Worm (Caenorhabditis elegans) whole organism, L3 larva: ENCODE data around the gene D2063.1.
"Not testable (repeated sequence)": the region's sequence is repeated elsewhere in the genome, so short reads cannot be mapped to it uniquely, and the experiment has no call there.

ENCODE experiments used
- aly-2 ChIP-seq: fragments of 150-350 bp; optimal IDR thresholded peaks from 2 replicates; lab custom pipeline; 2014; ENCODE audit warnings: missing biosample characterization, missing genetic modification characterization
- ama-1 ChIP-seq: fragments of 150-350 bp; optimal IDR thresholded peaks from 2 replicates; lab custom pipeline; 2018
- ceh-16 ChIP-seq: sonication (generic microtip); optimal IDR thresholded peaks from 2 replicates; lab custom pipeline; 2017; ENCODE audit warnings: missing biosample characterization, missing genetic modification characterization
- ceh-9 ChIP-seq: sonication (generic microtip); optimal IDR thresholded peaks from 2 replicates; lab custom pipeline; 2018; ENCODE audit warnings: missing biosample characterization, missing genetic modification characterization
- egl-27 ChIP-seq: sonication (generic microtip); optimal IDR thresholded peaks from 4 replicates; lab custom pipeline; 2017; ENCODE audit warnings: missing biosample characterization, missing genetic modification reagents, missing genetic modification characterization
- egl-5 ChIP-seq: fragments of 150-350 bp; optimal IDR thresholded peaks from 2 replicates; lab custom pipeline; 2017; ENCODE audit warnings: missing biosample characterization, missing genetic modification reagents, missing genetic modification characterization, inconsistent platforms
- elt-1 ChIP-seq: fragments of 150-350 bp; optimal IDR thresholded peaks from 2 replicates; lab custom pipeline; 2014; ENCODE audit warnings: missing biosample characterization, missing genetic modification characterization
- elt-2 ChIP-seq: sonication (generic microtip); optimal IDR thresholded peaks from 2 replicates; lab custom pipeline; 2016; ENCODE audit warnings: missing genetic modification reagents, mild to moderate bottlenecking, missing genetic modification characterization, missing compliant biosample characterization
- elt-3 ChIP-seq, 3 experiments: fragments of 150-350 bp in 1 of 3; sonication (generic microtip) in 2 of 3; optimal IDR thresholded peaks; 2 replicates in 2 of 3; 4 replicates in 1 of 3; lab custom pipeline; 2014 to 2017; ENCODE audit warnings: missing biosample characterization in 3 of 3, missing genetic modification characterization in 3 of 3
- eor-1 ChIP-seq, 2 experiments: fragments of 150-350 bp; optimal IDR thresholded peaks; 2 replicates each; lab custom pipeline; 2014 to 2018; ENCODE audit warnings: missing biosample characterization in 2 of 2, missing genetic modification characterization in 2 of 2
- fos-1 ChIP-seq: fragments of 150-350 bp; optimal IDR thresholded peaks from 2 replicates; lab custom pipeline; 2014; ENCODE audit warnings: missing biosample characterization, missing genetic modification characterization
- jun-1 ChIP-seq: fragments of 150-350 bp; optimal IDR thresholded peaks from 2 replicates; lab custom pipeline; 2014; ENCODE audit warnings: missing biosample characterization, missing genetic modification reagents, missing genetic modification characterization
- lin-15B ChIP-seq: fragments of 150-350 bp; optimal IDR thresholded peaks from 2 replicates; lab custom pipeline; 2014; ENCODE audit warnings: missing biosample characterization, missing genetic modification characterization
- lin-39 ChIP-seq: fragments of 150-350 bp; optimal IDR thresholded peaks from 2 replicates; lab custom pipeline; 2018; ENCODE audit warnings: missing biosample characterization, missing genetic modification reagents, missing genetic modification characterization
- mdl-1 ChIP-seq: fragments of 150-350 bp; optimal IDR thresholded peaks from 2 replicates; lab custom pipeline; 2014; ENCODE audit warnings: missing biosample characterization, missing genetic modification characterization
- nhr-11 ChIP-seq: fragments of 150-350 bp; optimal IDR thresholded peaks from 2 replicates; lab custom pipeline; 2014; ENCODE audit warnings: missing biosample characterization, missing genetic modification characterization
- nhr-23 ChIP-seq: fragments of 150-350 bp; optimal IDR thresholded peaks from 2 replicates; lab custom pipeline; 2014; ENCODE audit warnings: missing biosample characterization, missing genetic modification reagents, missing genetic modification characterization
- nhr-28 ChIP-seq: fragments of 150-350 bp; optimal IDR thresholded peaks from 2 replicates; lab custom pipeline; 2014; ENCODE audit warnings: missing biosample characterization, missing genetic modification characterization
- nhr-43 ChIP-seq: sonication (generic microtip); optimal IDR thresholded peaks from 2 replicates; lab custom pipeline; 2016; ENCODE audit warnings: mild to moderate bottlenecking, missing genetic modification characterization, missing compliant biosample characterization; ENCODE audit not compliant: poor library complexity, severe bottlenecking
- nhr-67 ChIP-seq: fragments of 150-350 bp; optimal IDR thresholded peaks from 2 replicates; lab custom pipeline; 2014; ENCODE audit warnings: missing biosample characterization, missing genetic modification characterization
- nhr-76 ChIP-seq: fragments of 150-350 bp; sonication (generic microtip); optimal IDR thresholded peaks from 5 replicates; lab custom pipeline; 2014; ENCODE audit warnings: missing biosample characterization, missing genetic modification characterization
- nhr-77 ChIP-seq: fragments of 150-350 bp; optimal IDR thresholded peaks from 2 replicates; lab custom pipeline; 2014; ENCODE audit warnings: missing biosample characterization, missing genetic modification characterization
- pqm-1 ChIP-seq: fragments of 150-350 bp; optimal IDR thresholded peaks from 2 replicates; lab custom pipeline; 2017; ENCODE audit warnings: missing biosample characterization, missing genetic modification characterization, inconsistent platforms
- skn-1 ChIP-seq: fragments of 150-350 bp; optimal IDR thresholded peaks from 2 replicates; lab custom pipeline; 2014; ENCODE audit warnings: missing biosample characterization, missing genetic modification characterization
- unc-39 ChIP-seq: sonication (generic microtip); optimal IDR thresholded peaks from 4 replicates; lab custom pipeline; 2017; ENCODE audit warnings: missing biosample characterization, missing genetic modification characterization
- zag-1 ChIP-seq: fragments of 150-350 bp; optimal IDR thresholded peaks from 2 replicates; lab custom pipeline; 2014; ENCODE audit warnings: missing biosample characterization, missing genetic modification characterization
- ztf-4 ChIP-seq: fragments of 150-350 bp; optimal IDR thresholded peaks from 2 replicates; lab custom pipeline; 2014; ENCODE audit warnings: missing biosample characterization, missing genetic modification characterization

The D2063.1 gene

DNA sequence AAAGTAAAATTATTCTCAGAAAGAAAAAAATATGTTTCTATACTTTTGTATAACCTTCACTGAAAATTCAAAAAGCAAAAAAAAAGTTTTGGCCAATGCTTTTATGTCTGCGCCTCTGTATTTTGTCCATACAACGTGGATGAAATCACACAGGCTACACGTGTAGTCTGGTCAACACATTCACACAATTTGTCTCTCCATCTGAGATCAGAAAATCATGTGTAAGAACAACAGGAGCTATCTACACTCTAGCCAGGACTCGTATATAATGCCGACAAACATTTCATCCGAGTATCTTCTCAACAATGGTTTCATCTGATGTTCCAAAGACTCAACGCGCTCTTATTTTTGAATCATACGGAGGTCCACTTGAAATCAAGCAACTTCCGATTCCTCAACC lies at the start of gene D2063.1:
Gene D2063.1, plus strand, starts transcription at position 281 of the 400 bp plus-strand sequence.
- TF ChIP-seq nhr-23 (no peak), nhr-11 (tag; lab: Kevin White, UChicago) (peak; percentile 51)

DNA sequence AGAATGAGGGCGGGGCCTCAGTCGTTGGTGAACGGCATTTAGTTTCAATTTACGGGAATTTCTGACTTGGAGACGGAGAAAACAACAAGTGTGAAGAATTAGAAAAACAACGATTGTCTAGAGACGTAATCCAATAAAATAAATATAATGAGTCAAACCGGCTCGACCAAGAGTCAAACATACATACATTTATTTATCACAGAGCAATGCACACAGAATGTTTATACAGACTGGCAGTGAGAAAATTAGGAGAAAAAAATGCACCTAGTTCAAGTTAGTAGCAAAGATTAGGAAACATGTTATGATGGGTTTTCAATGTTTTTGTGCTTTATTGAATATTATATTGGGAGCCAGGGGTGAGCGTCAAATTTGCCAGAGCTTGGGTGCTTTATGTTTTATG lies 48.2 kb upstream of the D2063.1 start, which contains the start of gene srt-20:
Gene srt-20, minus strand, starts transcription at position 101 of the 400 bp plus-strand sequence.
- TF ChIP-seq zag-1; ceh-16; skn-1 (tag; lab: Kevin White, UChicago): not testable (repeated sequence)

ce11 chrV:4281699-4282098 lies 45.2 kb upstream of the D2063.1 start, which contains the start of gene srt-37:
TSS of gene srt-37 (minus strand) at chrV:4281799.
- TF ChIP-seq nhr-67, elt-1, unc-39 (tag; lab: Kevin White, UChicago): not testable (repeated sequence)
- TF ChIP-seq, all 47 proteins: peak for 0; not testable (repeated sequence) for 47

DNA sequence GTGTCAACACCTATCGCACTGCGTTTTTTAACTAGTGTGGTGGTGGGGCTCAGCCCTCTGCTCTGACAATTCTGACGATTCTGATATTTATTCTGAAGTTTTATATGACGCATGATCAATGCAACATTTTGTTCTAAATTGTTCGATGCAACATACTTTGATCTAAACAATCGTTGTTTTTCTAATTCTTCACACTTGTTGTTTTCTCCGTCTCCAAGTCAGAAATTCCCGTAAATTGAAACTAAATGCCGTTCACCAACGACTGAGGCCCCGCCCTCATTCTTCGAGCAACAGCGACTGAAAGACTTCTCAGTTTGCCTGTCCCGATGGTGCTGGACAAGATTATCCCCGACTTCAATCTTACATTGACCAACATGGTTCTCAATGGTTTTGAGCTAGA lies 42.2 kb upstream of the D2063.1 start, which contains the start of gene srt-19:
Gene srt-19, plus strand, starts transcription at position 301 of the 400 bp plus-strand sequence.
- not testable (repeated sequence) for TF ChIP-seq pqm-1 (tag; lab: Kevin White, UChicago); egl-5; elt-3 (tag; optimal IDR thresholded peaks at IDR 0.05; lab: Kevin White, UChicago)

- TF ChIP-seq nhr-77 (tag; lab: Kevin White, UChicago); ztf-4 (tag; lab: Kevin White, UChicago); eor-1 (tag; optimal IDR thresholded peaks at IDR 0.05; lab: Kevin White, UChicago): not testable (repeated sequence)
These were observed 36.8 kb upstream of the D2063.1 start, which contains the start of gene srh-193 for ce11 chrV:4290093-4290492. TSS of gene srh-193 (minus strand) at chrV:4290193.

DNA sequence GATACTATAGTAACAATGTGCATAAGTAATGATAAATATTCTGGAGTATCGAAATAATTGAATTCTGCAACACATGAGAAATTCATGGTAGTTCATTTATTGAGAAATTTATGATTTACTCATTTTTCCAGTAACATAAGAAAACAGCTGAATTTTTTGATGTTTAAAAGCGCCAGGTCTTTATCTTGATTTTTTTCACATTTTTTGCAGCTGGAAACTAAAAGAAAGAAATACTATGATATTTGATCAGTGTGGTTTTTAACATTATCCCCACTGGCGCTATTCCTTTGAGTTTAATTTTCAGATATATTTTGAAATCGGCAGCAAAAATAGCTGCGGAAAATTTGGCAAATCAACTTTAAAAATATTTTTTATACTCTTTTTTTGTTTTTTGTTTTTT lies 33.5 kb upstream of the D2063.1 start, which contains the start of gene srh-194:
Gene srh-194, minus strand, starts transcription at position 101 of the 400 bp plus-strand sequence.
- not testable (repeated sequence) for TF ChIP-seq jun-1 (tag; lab: Kevin White, UChicago); unc-39 (tag; lab: Kevin White, UChicago); eor-1 (tag; optimal IDR thresholded peaks at IDR 0.05; lab: Kevin White, UChicago)

- TF ChIP-seq fos-1 (tag; lab: Kevin White, UChicago) (no peak), aly-2 (tag; lab: Kevin White, UChicago) (no peak), nhr-43 (tag; lab: Kevin White, UChicago) (no peak)
These were observed 31.0 kb upstream of the D2063.1 start, which contains the start of gene F47D2.11 for ce11 chrV:4295920-4296319. TSS of gene F47D2.11 (minus strand) at chrV:4296020.

ce11 chrV:4298579-4298978 lies 28.3 kb upstream of the D2063.1 start, which contains the start of gene ZC132.11:
TSS of gene ZC132.11 (minus strand) at chrV:4298679.
- TF ChIP-seq fos-1 (tag; lab: Kevin White, UChicago) (no peak), ama-1 (lab: Kevin White, UChicago) (no peak), nhr-11 (tag; lab: Kevin White, UChicago) (no peak), nhr-76 (tag; lab: Kevin White, UChicago) (no peak), ztf-4 (tag; lab: Kevin White, UChicago) (no peak), lin-15B (tag; lab: Kevin White, UChicago) (no peak), ceh-9 (tag; lab: Kevin White, UChicago) (no peak), mdl-1 (no peak), elt-2 (tag; lab: Kevin White, UChicago) (no peak), elt-1 (tag; lab: Kevin White, UChicago) (no peak), ceh-16 (no peak), egl-27 (tag; lab: Kevin White, UChicago) (no peak), nhr-28 (tag; lab: Kevin White, UChicago) (no peak), nhr-43 (tag; lab: Kevin White, UChicago) (no peak), lin-39 (tag; lab: Kevin White, UChicago) (no peak), nhr-67 (tag; lab: Kevin White, UChicago) (no peak)
- TF ChIP-seq, all 47 proteins: peak for 0
